Worm (Caenorhabditis elegans) whole organism, L3 larva: ENCODE measurements around the gene W09C2.10.
A peak's percentile ranks its signal among the peaks of the same experiment; 100 is the strongest.

Experiments used
- R02D3.7 ChIP-seq: fragments of 150-350 bp; optimal IDR thresholded peaks from 2 replicates; lab custom pipeline; 2014; ENCODE audit warnings: missing biosample characterization, missing genetic modification characterization
- aly-2 ChIP-seq: fragments of 150-350 bp; optimal IDR thresholded peaks from 2 replicates; lab custom pipeline; 2014; ENCODE audit warnings: missing biosample characterization, missing genetic modification characterization
- ama-1 ChIP-seq: fragments of 150-350 bp; optimal IDR thresholded peaks from 2 replicates; lab custom pipeline; 2018
- ceh-16 ChIP-seq: sonication (generic microtip); optimal IDR thresholded peaks from 2 replicates; lab custom pipeline; 2017; ENCODE audit warnings: missing biosample characterization, missing genetic modification characterization
- ceh-9 ChIP-seq: sonication (generic microtip); optimal IDR thresholded peaks from 2 replicates; lab custom pipeline; 2018; ENCODE audit warnings: missing biosample characterization, missing genetic modification characterization
- daf-12 ChIP-seq: fragments of 150-350 bp; optimal IDR thresholded peaks from 2 replicates; lab custom pipeline; 2014; ENCODE audit warnings: missing biosample characterization, missing genetic modification reagents, missing genetic modification characterization
- egl-27 ChIP-seq: sonication (generic microtip); optimal IDR thresholded peaks from 4 replicates; lab custom pipeline; 2017; ENCODE audit warnings: missing biosample characterization, missing genetic modification reagents, missing genetic modification characterization
- egl-5 ChIP-seq: fragments of 150-350 bp; optimal IDR thresholded peaks from 2 replicates; lab custom pipeline; 2017; ENCODE audit warnings: missing biosample characterization, missing genetic modification reagents, missing genetic modification characterization, inconsistent platforms
- elt-1 ChIP-seq: fragments of 150-350 bp; optimal IDR thresholded peaks from 2 replicates; lab custom pipeline; 2014; ENCODE audit warnings: missing biosample characterization, missing genetic modification characterization
- eor-1 ChIP-seq, 2 experiments: fragments of 150-350 bp; optimal IDR thresholded peaks; 2 replicates each; lab custom pipeline; 2014 to 2018; ENCODE audit warnings: missing biosample characterization in 2 of 2, missing genetic modification characterization in 2 of 2
- fkh-10 ChIP-seq: sonication (generic microtip); optimal IDR thresholded peaks from 2 replicates; lab custom pipeline; 2017; ENCODE audit warnings: missing biosample characterization, missing genetic modification reagents, missing genetic modification characterization
- hmg-11 ChIP-seq: sonication (generic microtip); optimal IDR thresholded peaks from 2 replicates; lab custom pipeline; 2016; ENCODE audit warnings: missing genetic modification characterization, missing compliant biosample characterization
- lin-39 ChIP-seq: fragments of 150-350 bp; optimal IDR thresholded peaks from 2 replicates; lab custom pipeline; 2018; ENCODE audit warnings: missing biosample characterization, missing genetic modification reagents, missing genetic modification characterization
- lsy-12 ChIP-seq: sonication (generic microtip); optimal IDR thresholded peaks from 2 replicates; lab custom pipeline; 2016; ENCODE audit warnings: mild to moderate bottlenecking, missing genetic modification characterization, missing compliant biosample characterization
- mml-1 ChIP-seq: fragments of 150-350 bp; sonication (generic microtip); optimal IDR thresholded peaks from 3 replicates; lab custom pipeline; 2014; ENCODE audit warnings: missing biosample characterization, missing genetic modification characterization
- nhr-11 ChIP-seq: fragments of 150-350 bp; optimal IDR thresholded peaks from 2 replicates; lab custom pipeline; 2014; ENCODE audit warnings: missing biosample characterization, missing genetic modification characterization
- nhr-12 ChIP-seq: fragments of 150-350 bp; optimal IDR thresholded peaks from 2 replicates; lab custom pipeline; 2014; ENCODE audit warnings: missing biosample characterization, missing genetic modification characterization
- nhr-23 ChIP-seq: fragments of 150-350 bp; optimal IDR thresholded peaks from 2 replicates; lab custom pipeline; 2014; ENCODE audit warnings: missing biosample characterization, missing genetic modification reagents, missing genetic modification characterization
- nhr-25 ChIP-seq: sonication (generic microtip); optimal IDR thresholded peaks from 2 replicates; lab custom pipeline; 2017; ENCODE audit warnings: missing biosample characterization, missing genetic modification characterization
- nhr-28 ChIP-seq: fragments of 150-350 bp; optimal IDR thresholded peaks from 2 replicates; lab custom pipeline; 2014; ENCODE audit warnings: missing biosample characterization, missing genetic modification characterization
- nhr-43 ChIP-seq: sonication (generic microtip); optimal IDR thresholded peaks from 2 replicates; lab custom pipeline; 2016; ENCODE audit warnings: mild to moderate bottlenecking, missing genetic modification characterization, missing compliant biosample characterization; ENCODE audit not compliant: poor library complexity, severe bottlenecking
- nhr-76 ChIP-seq: fragments of 150-350 bp; sonication (generic microtip); optimal IDR thresholded peaks from 5 replicates; lab custom pipeline; 2014; ENCODE audit warnings: missing biosample characterization, missing genetic modification characterization
- pha-4 ChIP-seq: fragments of 150-350 bp; optimal IDR thresholded peaks from 2 replicates; lab custom pipeline; 2014; ENCODE audit warnings: missing biosample characterization, missing genetic modification reagents, missing genetic modification characterization
- sea-2 ChIP-seq: fragments of 150-350 bp; sonication (generic microtip); optimal IDR thresholded peaks from 4 replicates; lab custom pipeline; 2014; ENCODE audit warnings: missing biosample characterization, missing genetic modification reagents, missing genetic modification characterization
- snpc-4 ChIP-seq: fragments of 150-350 bp; optimal IDR thresholded peaks from 2 replicates; lab custom pipeline; 2014; ENCODE audit warnings: missing biosample characterization, missing genetic modification characterization
- tbx-2 ChIP-seq: sonication (generic microtip); optimal IDR thresholded peaks from 2 replicates; lab custom pipeline; 2016; ENCODE audit warnings: mild to moderate bottlenecking, missing genetic modification characterization, missing compliant biosample characterization

W09C2.10 gene

DNA sequence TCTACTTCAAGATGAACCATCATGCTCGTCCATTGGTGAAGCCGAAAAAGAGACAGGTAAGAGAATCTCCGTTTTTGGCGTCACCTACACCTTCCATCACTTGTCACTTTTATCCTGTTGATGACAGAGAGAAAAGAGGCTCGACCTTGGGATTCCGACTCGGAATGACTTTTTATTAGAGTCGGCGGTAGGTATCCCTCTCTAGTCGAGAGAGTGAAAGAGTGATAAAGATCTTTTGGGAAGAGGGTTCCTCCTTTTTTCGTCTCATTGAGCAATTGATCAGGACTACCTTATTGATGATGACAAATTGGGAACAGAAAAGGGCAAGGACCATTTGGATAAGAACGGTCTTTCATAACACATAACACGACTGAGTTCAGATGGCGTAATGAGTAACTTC lies 7.5 kb downstream of the W09C2.10 start:
- TF ChIP-seq egl-5 (tag; lab: Kevin White, UChicago), result no peak
- peak; percentile 96 for TF ChIP-seq elt-1 (tag; lab: Kevin White, UChicago)

DNA sequence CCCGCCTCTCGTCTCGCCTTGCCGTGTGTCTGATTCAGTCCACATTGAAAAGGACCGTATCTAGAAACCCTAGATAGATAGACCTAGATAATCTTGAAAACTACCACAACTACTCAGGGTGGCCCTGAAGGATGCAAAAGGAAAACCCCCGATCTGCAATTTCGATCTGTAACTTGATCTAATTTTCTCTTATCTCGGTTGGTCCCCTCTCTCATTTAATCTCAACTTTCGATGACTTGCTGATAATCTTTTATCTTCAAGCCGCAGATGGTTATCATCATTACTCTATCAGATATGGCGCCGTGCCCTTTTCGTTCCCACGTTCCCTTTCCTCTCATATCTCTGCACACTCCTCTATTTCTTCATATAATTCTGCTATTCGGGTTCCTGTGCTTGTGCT lies 9.4 kb downstream of the W09C2.10 start:
- TF ChIP-seq elt-1 (tag; lab: Kevin White, UChicago), result peak; percentile 100
- no peak for TF ChIP-seq aly-2 (tag; lab: Kevin White, UChicago)
- no peak for TF ChIP-seq nhr-12 (tag; lab: Kevin White, UChicago)
- TF ChIP-seq pha-4, result no peak
- peak; percentile 23 for TF ChIP-seq lsy-12 (tag; lab: Kevin White, UChicago)
- no peak for TF ChIP-seq nhr-28 (tag; lab: Kevin White, UChicago)
- TF ChIP-seq mml-1 (tag; lab: Kevin White, UChicago), result no peak
- no peak for TF ChIP-seq sea-2 (GFP tag; lab: Kevin White, UChicago)
- peak; percentile 86 for TF ChIP-seq nhr-23 (tag; lab: Kevin White, UChicago)
- no peak for TF ChIP-seq hmg-11 (tag; lab: Kevin White, UChicago)
- TF ChIP-seq ceh-16 (tag; lab: Kevin White, UChicago), result peak; percentile 47
- TF ChIP-seq daf-12 (tag; lab: Kevin White, UChicago), result no peak
- no peak for TF ChIP-seq ceh-9
- no peak for TF ChIP-seq ama-1
- TF ChIP-seq tbx-2 (tag; lab: Kevin White, UChicago), result no peak
- TF ChIP-seq nhr-25, result peak; percentile 67
- TF ChIP-seq egl-5 (tag; lab: Kevin White, UChicago), result no peak
- TF ChIP-seq snpc-4 (tag; lab: Kevin White, UChicago), result no peak

DNA sequence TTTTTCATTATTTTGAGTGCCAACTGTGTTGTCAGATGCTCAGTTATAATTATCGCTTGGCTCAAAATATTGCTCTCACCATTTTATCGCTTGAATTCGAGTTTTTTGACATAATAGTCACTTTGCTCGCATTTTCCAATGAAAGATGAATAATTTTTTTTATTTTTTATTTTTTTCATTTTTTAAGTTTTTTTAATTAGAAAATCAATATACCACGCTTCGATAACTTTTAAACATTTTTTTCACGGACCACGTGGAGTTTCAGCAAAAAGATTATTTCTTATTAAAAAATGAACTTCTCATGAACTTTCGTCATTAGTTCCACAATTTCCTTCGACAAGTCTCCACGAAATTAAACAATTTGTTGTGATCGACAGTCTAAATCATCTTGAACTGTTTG lies 10.2 kb downstream of the W09C2.10 start, which contains the start of gene elt-1:
Gene elt-1, plus strand, starts transcription at position 301 of the 400 bp plus-strand sequence.
- TF ChIP-seq aly-2 (tag; lab: Kevin White, UChicago) (no peak), eor-1 (tag; optimal IDR thresholded peaks at IDR 0.05; lab: Kevin White, UChicago) (no peak), nhr-43 (tag; lab: Kevin White, UChicago) (no peak)
- TF ChIP-seq, all 47 proteins: peak for 0

DNA sequence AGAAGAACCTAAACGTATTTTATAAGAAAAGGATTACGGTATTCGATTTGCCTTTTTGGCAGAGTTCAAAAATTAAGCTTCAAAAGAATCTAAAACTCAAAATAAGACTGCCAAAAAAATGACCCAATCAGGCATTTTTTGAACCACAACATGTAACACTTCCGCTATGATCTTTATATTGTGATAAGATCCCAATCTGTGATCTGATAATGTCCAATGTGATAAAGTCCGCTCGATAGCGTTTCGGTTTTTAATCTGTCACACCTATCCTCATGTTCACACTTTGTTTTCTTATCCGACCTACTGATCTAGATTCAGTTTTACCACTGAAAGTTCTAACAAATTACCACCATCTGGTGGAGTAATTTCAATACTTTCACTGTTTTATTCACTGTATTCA lies 10.8 kb downstream of the W09C2.10 start:
- TF ChIP-seq egl-27 (tag; lab: Kevin White, UChicago) (no peak), daf-12 (tag; lab: Kevin White, UChicago) (no peak), ceh-9 (no peak), nhr-23 (tag; lab: Kevin White, UChicago) (peak; percentile 22), elt-1 (tag; lab: Kevin White, UChicago) (peak; percentile 99), lsy-12 (tag; lab: Kevin White, UChicago) (no peak), sea-2 (GFP tag; lab: Kevin White, UChicago) (no peak), R02D3.7 (no peak), aly-2 (tag; lab: Kevin White, UChicago) (no peak)

DNA sequence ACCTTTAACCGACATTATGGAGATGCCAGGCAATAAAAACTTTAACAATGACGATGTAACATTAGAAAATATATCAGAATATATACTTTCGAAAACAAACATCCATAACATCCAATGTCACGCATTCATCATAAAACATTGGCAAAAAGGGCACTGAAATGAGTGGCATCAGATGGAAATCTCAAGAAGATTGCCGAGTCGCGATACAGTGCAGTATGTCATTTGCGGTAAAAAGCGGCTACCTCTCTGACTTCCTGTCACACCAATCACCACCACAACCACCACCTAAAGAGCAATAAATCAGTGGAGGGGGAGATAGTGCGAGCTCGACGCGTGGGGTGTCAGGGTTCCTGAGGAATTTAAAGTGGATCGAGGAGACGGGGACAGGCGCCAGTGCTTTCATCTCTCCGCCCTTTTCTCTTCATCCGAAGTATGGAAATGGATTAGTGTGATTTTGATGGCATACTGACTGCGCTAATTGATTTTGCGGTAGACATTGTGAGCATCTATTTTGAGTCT lies 11.7 kb downstream of the W09C2.10 start:
- TF ChIP-seq pha-4, result no peak
- peak; percentile 92 for TF ChIP-seq elt-1 (tag; lab: Kevin White, UChicago)
- TF ChIP-seq, all 47 proteins: peak for 1

- no peak for TF ChIP-seq nhr-76 (tag; lab: Kevin White, UChicago)
- TF ChIP-seq elt-1 (tag; lab: Kevin White, UChicago), result peak; percentile 92
- no peak for TF ChIP-seq lin-39 (tag; lab: Kevin White, UChicago)
- peak; percentile 4 for TF ChIP-seq nhr-25
- no peak for TF ChIP-seq nhr-11 (tag; lab: Kevin White, UChicago)
- no peak for TF ChIP-seq egl-5 (tag; lab: Kevin White, UChicago)
- no peak for TF ChIP-seq fkh-10 (GFP tag; lab: Kevin White, UChicago)
These were observed 14.0 kb downstream of the W09C2.10 start for ce11 chrIV:9610923-9611322.

- TF ChIP-seq eor-1 (tag; optimal IDR thresholded peaks at IDR 0.05; lab: Kevin White, UChicago) (no peak), elt-1 (tag; lab: Kevin White, UChicago) (peak; percentile 93), nhr-25 (peak; percentile 55)
These were observed 15.8 kb downstream of the W09C2.10 start for ce11 chrIV:9609095-9609494.

DNA sequence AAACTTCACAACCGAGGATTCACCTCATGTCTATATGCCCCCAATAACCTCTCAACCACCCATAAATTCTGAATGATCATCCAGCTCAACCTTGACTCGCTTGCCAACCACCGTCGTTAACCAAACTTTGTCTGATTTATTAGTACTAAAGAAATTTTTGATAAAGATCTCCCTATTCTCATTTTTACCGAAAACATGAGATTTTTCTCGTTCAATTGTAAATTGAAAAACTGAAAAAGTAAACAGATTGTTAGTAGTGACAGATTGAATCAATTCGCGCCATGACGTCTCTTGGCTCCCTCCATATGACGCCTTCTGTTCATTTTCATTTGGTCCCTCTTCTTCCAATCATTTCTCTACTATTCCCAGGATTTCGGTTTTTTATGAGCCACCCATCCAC lies 16.9 kb downstream of the W09C2.10 start:
- TF ChIP-seq lin-39 (tag; lab: Kevin White, UChicago) (no peak), elt-1 (tag; lab: Kevin White, UChicago) (peak; percentile 98)
